Worm (Caenorhabditis elegans): ENCODE data around the gene Y46E12BL.2.

The Y46E12BL.2 gene

DNA sequence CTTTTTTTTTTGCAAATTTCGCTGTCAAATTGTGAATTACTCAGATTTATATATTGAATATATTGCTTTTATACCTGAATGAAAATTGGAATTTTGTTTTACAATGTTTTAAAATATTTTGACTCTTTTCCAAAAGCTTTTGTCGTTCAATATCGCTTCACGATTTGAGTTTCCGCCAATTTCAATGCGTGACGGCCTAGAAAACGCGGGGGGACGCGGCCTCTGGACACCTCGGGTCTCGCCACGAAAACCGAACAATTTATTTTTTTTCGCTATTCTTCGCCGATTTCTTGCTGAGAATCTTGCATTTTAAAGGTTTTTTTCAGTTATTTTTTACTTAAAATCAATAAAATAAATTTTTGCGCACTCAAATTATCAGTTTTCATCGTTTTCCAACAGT is at the start of gene Y46E12BL.2:
Gene Y46E12BL.2 (plus strand): TSS at position 243 of the 400 bp plus-strand sequence.
- peak; percentile 60 for TF ChIP-seq ama-1 (optimal IDR thresholded peaks at IDR 0.05)
- peak; percentile 51 for TF ChIP-seq R02D3.7 (tag; optimal IDR thresholded peaks at IDR 0.05)
- no peak for TF ChIP-seq ceh-9 (tag; optimal IDR thresholded peaks at IDR 0.05)
- peak; percentile 28 for TF ChIP-seq elt-2 (tag; optimal IDR thresholded peaks at IDR 0.05)
- peak; percentile 67 for TF ChIP-seq snpc-4 (tag; optimal IDR thresholded peaks at IDR 0.05)
- peak; percentile 28 for TF ChIP-seq pqm-1 (tag; optimal IDR thresholded peaks at IDR 0.05)
- peak; percentile 84 for TF ChIP-seq nfya-1 (tag; optimal IDR thresholded peaks at IDR 0.05; ENCODE audit: insufficient read depth)
- no peak for TF ChIP-seq daf-12 (tag; optimal IDR thresholded peaks at IDR 0.05)
- TF ChIP-seq fkh-2 (tag; optimal IDR thresholded peaks at IDR 0.05), result no peak
- TF ChIP-seq nhr-25 (tag; optimal IDR thresholded peaks at IDR 0.05), result peak; percentile 69
- peak; percentile 72 for TF ChIP-seq nhr-23 (tag; optimal IDR thresholded peaks at IDR 0.05)
- peak; percentile 82 for TF ChIP-seq pha-4 (tag; optimal IDR thresholded peaks at IDR 0.05)
- no peak for TF ChIP-seq mdl-1 (tag; optimal IDR thresholded peaks at IDR 0.05)
- TF ChIP-seq ceh-28 (tag; optimal IDR thresholded peaks at IDR 0.05), result peak; percentile 34
- TF ChIP-seq tbx-2 (tag; optimal IDR thresholded peaks at IDR 0.05), result peak; percentile 5
- no peak for TF ChIP-seq mml-1 (tag; optimal IDR thresholded peaks at IDR 0.05)
- TF ChIP-seq lin-15B (tag; optimal IDR thresholded peaks at IDR 0.05), result peak; percentile 91
- peak; percentile 20 for TF ChIP-seq lsy-12 (tag; optimal IDR thresholded peaks at IDR 0.05)
- TF ChIP-seq nhr-67 (tag; optimal IDR thresholded peaks at IDR 0.05), result no peak
- peak; percentile 67 for TF ChIP-seq egl-5 (tag; optimal IDR thresholded peaks at IDR 0.05)
- TF ChIP-seq hmg-11 (tag; optimal IDR thresholded peaks at IDR 0.05), result peak; percentile 66
- TF ChIP-seq lin-39 (tag; optimal IDR thresholded peaks at IDR 0.05), result peak; percentile 86
- peak; percentile 16 for TF ChIP-seq fkh-10 (GFP tag; optimal IDR thresholded peaks at IDR 0.05)

DNA sequence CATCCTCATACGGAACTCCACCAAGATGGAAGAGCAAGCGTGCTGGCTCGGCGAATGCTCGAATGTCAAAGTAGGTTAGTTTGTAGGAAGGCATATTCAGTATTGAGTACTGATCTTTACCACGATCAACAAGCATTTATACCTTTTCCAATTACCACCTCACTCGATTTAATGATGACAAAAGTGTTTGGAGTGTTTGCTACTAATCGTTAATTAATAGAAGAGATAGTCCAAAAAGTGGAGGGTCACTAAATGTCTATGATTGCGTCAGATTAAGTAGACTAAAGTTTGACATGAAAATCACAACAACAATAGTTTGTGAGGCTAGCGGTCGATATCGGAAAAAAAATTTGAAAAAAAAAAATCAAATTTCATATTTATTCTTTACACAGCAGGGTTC is 49.6 kb upstream of the Y46E12BL.2 start, which contains the start of gene gst-34:
Gene gst-34 (minus strand): TSS at position 101 of the 400 bp plus-strand sequence.
- no peak for TF ChIP-seq jun-1 (tag; optimal IDR thresholded peaks at IDR 0.05)
- no peak for TF ChIP-seq lin-39 (tag; optimal IDR thresholded peaks at IDR 0.05)
- no peak for TF ChIP-seq ztf-11 (tag; optimal IDR thresholded peaks at IDR 0.05)
- no peak for TF ChIP-seq elt-3 (tag; optimal IDR thresholded peaks at IDR 0.05)
- no peak for TF ChIP-seq nhr-237 (tag; optimal IDR thresholded peaks at IDR 0.05)
- no peak for TF ChIP-seq elt-1 (tag; optimal IDR thresholded peaks at IDR 0.05)
- no peak for TF ChIP-seq unc-62 (GFP tag; optimal IDR thresholded peaks at IDR 0.05)

DNA sequence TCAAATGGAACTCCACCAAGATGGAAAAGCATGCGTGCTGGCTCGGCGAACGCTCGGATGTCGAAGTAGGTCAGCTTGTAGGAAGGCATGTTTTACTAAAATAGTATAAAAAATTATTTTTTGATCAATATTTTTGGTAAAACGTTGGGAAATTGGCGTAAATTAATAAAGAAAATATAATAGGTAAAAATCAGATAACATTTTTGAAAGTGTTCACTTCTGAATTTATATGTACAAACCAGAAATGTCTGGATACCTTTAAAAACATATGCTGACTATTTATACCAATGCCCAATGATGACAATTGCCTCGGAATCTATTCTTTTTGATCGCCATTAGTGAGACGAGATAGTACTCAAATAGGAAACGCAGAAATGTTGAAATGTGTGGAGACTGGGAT is 47.5 kb upstream of the Y46E12BL.2 start, which contains the start of gene gst-35:
Gene gst-35 (minus strand): TSS at position 101 of the 400 bp plus-strand sequence.
- no peak for TF ChIP-seq nhr-67 (tag; optimal IDR thresholded peaks at IDR 0.05)
- no peak for TF ChIP-seq nhr-237 (tag; optimal IDR thresholded peaks at IDR 0.05)
- TF ChIP-seq pqm-1 (tag; optimal IDR thresholded peaks at IDR 0.05), result no peak

DNA sequence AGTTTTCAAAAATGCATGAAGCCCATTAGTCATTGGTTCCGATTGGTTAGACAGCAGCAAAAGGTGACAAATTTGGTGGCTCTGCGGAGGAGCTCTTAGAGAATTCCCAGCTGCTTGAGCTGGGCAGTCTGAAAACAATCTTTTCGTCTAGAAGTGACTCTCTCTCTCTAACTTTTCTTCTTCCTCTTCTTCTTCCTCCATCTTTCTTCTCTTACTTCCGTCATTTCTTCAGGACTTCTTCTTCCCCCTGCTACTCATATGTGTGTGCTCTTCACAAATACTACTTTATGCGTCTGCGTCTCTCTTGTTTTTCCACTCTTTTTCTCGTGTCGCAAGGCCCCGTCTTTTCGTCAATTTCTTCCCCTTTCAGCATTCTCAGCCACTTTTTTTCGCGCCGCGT is 42.8 kb upstream of the Y46E12BL.2 start:
- peak; percentile 52 for TF ChIP-seq skn-1 (tag; optimal IDR thresholded peaks at IDR 0.05)
- TF ChIP-seq lin-39 (tag; optimal IDR thresholded peaks at IDR 0.05), result peak; percentile 65
- TF ChIP-seq ceh-28 (tag; optimal IDR thresholded peaks at IDR 0.05), result no peak
- TF ChIP-seq hmg-11 (tag; optimal IDR thresholded peaks at IDR 0.05), result peak; percentile 72
- TF ChIP-seq nhr-11 (tag; optimal IDR thresholded peaks at IDR 0.05), result no peak
- TF ChIP-seq pha-4 (tag; optimal IDR thresholded peaks at IDR 0.05), result peak; percentile 55
- peak; percentile 43 for TF ChIP-seq nfya-1 (tag; optimal IDR thresholded peaks at IDR 0.05; ENCODE audit: insufficient read depth)
- TF ChIP-seq fkh-10 (GFP tag; optimal IDR thresholded peaks at IDR 0.05), result peak; percentile 11

DNA sequence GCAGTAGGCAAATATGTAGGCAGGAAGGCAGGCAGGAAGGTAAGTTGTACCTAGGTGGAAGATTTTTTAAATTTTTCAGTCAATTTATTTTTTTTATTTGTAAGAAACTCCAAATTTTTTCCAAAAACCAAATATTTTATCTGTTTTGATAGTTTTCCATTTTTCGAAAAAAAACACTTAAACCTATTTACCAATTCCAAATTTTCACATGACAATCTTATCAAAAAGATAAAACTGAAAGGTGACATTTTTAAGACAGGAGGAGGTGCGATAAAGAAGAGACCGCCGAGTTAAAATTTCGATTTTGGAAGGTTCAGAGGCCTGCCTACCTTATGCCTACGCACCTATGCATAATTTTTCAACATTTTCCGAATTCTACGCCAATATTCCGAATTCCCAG is 41.8 kb upstream of the Y46E12BL.2 start:
- TF ChIP-seq elt-2 (tag; optimal IDR thresholded peaks at IDR 0.05) (peak; percentile 68), pha-4 (tag; optimal IDR thresholded peaks at IDR 0.05) (peak; percentile 35), daf-12 (tag; optimal IDR thresholded peaks at IDR 0.05) (no peak), fos-1 (tag; optimal IDR thresholded peaks at IDR 0.05) (no peak), mml-1 (tag; optimal IDR thresholded peaks at IDR 0.05) (no peak)

DNA sequence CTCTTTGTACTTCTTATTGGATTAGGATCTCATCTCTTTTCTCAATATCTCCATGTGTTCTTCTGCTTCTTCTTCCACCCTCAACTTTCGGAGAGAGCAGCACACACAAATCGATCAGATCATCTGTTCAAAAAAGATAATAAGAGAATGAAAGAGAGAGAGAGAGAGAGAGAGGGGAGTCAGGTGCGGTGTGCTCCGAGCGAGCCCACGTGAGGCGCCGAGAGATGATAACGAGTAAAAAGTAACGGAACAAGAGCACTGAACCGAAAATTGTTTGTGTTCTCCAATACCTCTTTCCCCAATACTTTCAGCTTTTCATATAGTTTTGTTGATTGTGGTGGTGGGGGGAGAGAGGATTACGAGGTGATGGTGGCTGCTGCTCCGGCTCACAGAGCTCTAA is 38.8 kb upstream of the Y46E12BL.2 start:
- TF ChIP-seq aly-2 (tag; optimal IDR thresholded peaks at IDR 0.05) (no peak), nhr-237 (tag; optimal IDR thresholded peaks at IDR 0.05) (no peak), nhr-76 (tag; optimal IDR thresholded peaks at IDR 0.05) (no peak), ztf-11 (tag; optimal IDR thresholded peaks at IDR 0.05) (no peak), nhr-28 (tag; optimal IDR thresholded peaks at IDR 0.05) (no peak), egl-5 (tag; optimal IDR thresholded peaks at IDR 0.05) (no peak), snpc-4 (tag; optimal IDR thresholded peaks at IDR 0.05) (peak; percentile 21), lin-39 (tag; optimal IDR thresholded peaks at IDR 0.05) (peak; percentile 37), elt-2 (tag; optimal IDR thresholded peaks at IDR 0.05) (peak; percentile 81), ceh-82 (tag; optimal IDR thresholded peaks at IDR 0.05) (no peak), nhr-43 (tag; optimal IDR thresholded peaks at IDR 0.05; ENCODE audit: poor library complexity, severe bottlenecking) (no peak), nhr-77 (tag; optimal IDR thresholded peaks at IDR 0.05) (no peak), nfya-1 (tag; optimal IDR thresholded peaks at IDR 0.05; ENCODE audit: insufficient read depth) (peak; percentile 34), jun-1 (tag; optimal IDR thresholded peaks at IDR 0.05) (peak; percentile 51), pha-4 (tag; optimal IDR thresholded peaks at IDR 0.05) (peak; percentile 69), mdl-1 (tag; optimal IDR thresholded peaks at IDR 0.05) (peak; percentile 7), lin-15B (tag; optimal IDR thresholded peaks at IDR 0.05) (no peak), nhr-25 (tag; optimal IDR thresholded peaks at IDR 0.05) (no peak), ceh-16 (tag; optimal IDR thresholded peaks at IDR 0.05) (no peak), nhr-67 (tag; optimal IDR thresholded peaks at IDR 0.05) (no peak), mml-1 (tag; optimal IDR thresholded peaks at IDR 0.05) (no peak), egl-27 (tag; optimal IDR thresholded peaks at IDR 0.05) (no peak), zag-1 (tag; optimal IDR thresholded peaks at IDR 0.05) (no peak), tbx-2 (tag; optimal IDR thresholded peaks at IDR 0.05) (no peak)

Data from whole organism, L3 larva.